Worm (Caenorhabditis elegans): ENCODE measurements around the gene F47B8.8.
"Not testable (repeated sequence)": the region's sequence is repeated elsewhere in the genome, so short reads cannot be mapped to it uniquely, and the experiment has no call there.

F47B8.8 gene

ce11 chrV:14299569-14300064 lies 31.9 kb upstream of the F47B8.8 start, which contains the start of the genes spig-3 and F14D7.12:
Gene spig-3 (minus strand): TSS chrV:14299669.
Gene F14D7.12 (plus strand): TSS chrV:14300014.
- TF ChIP-seq efl-1 (optimal IDR thresholded peaks at IDR 0.05) (no peak), efl-1 (GFP tag; optimal IDR thresholded peaks at IDR 0.05 in 1 of 2) (peak in 1 of 2 experiments; percentile 49), sox-4 (tag; optimal IDR thresholded peaks at IDR 0.05) (no peak)

- TF ChIP-seq elt-2 (tag; optimal IDR thresholded peaks at IDR 0.05) (peak; percentile 4), unc-98 (GFP tag; IDR thresholded peaks at IDR 0.05) (no peak), egl-13 (tag; optimal IDR thresholded peaks at IDR 0.05) (no peak), mab-9 (GFP tag; IDR thresholded peaks at IDR 0.05) (no peak), hlh-17 (GFP tag; optimal IDR thresholded peaks at IDR 0.05; ENCODE audit: borderline replicate concordance) (no peak), snu-23 (GFP tag; optimal IDR thresholded peaks at IDR 0.05) (no peak), egl-27 (tag; optimal IDR thresholded peaks at IDR 0.05) (no peak), xbp-1 (tag; optimal IDR thresholded peaks at IDR 0.05) (no peak)
Observed at ce11 chrV:14301076-14301475, 30.5 kb upstream of the F47B8.8 start, which contains the start of gene F14D7.6. Gene F14D7.6 (plus strand): TSS chrV:14301413.

ce11 chrV:14306771-14307170 lies 24.8 kb upstream of the F47B8.8 start, which contains the start of gene spig-4:
Gene spig-4 (minus strand): TSS chrV:14306871.
- not testable (repeated sequence) for TF ChIP-seq ztf-4, tbx-2, C16A3.4 (tag; optimal IDR thresholded peaks at IDR 0.05)

- TF ChIP-seq rnt-1, elt-3, tbx-2 (tag; optimal IDR thresholded peaks at IDR 0.05): not testable (repeated sequence)
Observed at ce11 chrV:14308164-14308563, 23.4 kb upstream of the F47B8.8 start, which contains the start of gene spig-5. Gene spig-5 (plus strand): TSS chrV:14308464.

ce11 chrV:14309632-14310031 lies 21.9 kb upstream of the F47B8.8 start, which contains the start of gene F14D7.14:
Gene F14D7.14 (plus strand): TSS chrV:14309932.
- not testable (repeated sequence) for TF ChIP-seq blmp-1 (tag; optimal IDR thresholded peaks at IDR 0.05); nhr-19 (GFP tag; conservative IDR thresholded peaks at IDR 0.05); hlh-17 (GFP tag; optimal IDR thresholded peaks at IDR 0.05; ENCODE audit: borderline replicate concordance)

- TF ChIP-seq C34B4.2 (tag; optimal IDR thresholded peaks at IDR 0.05) (no peak), swsn-7 (tag; optimal IDR thresholded peaks at IDR 0.05) (no peak), lir-3 (tag; optimal IDR thresholded peaks at IDR 0.05; ENCODE audit: poor library complexity) (no peak), lin-39 (tag; optimal IDR thresholded peaks at IDR 0.05) (no peak), nhr-237 (tag; optimal IDR thresholded peaks at IDR 0.05) (no peak)
Observed at ce11 chrV:14311115-14311514, 20.4 kb upstream of the F47B8.8 start, which contains the start of gene ddn-3. Gene ddn-3 (minus strand): TSS chrV:14311215.

- TF ChIP-seq nhr-237 (tag; optimal IDR thresholded peaks at IDR 0.05): no peak
- TF ChIP-seq nhr-77 (tag; optimal IDR thresholded peaks at IDR 0.05): no peak
- no peak for TF ChIP-seq hlh-4 (tag; optimal IDR thresholded peaks at IDR 0.05)
- no peak for TF ChIP-seq mef-2 (tag; optimal IDR thresholded peaks at IDR 0.05)
- no peak for TF ChIP-seq ces-1 (GFP tag; optimal IDR thresholded peaks at IDR 0.05)
- no peak for TF ChIP-seq ceh-8 (GFP tag; optimal IDR thresholded peaks at IDR 0.05)
- no peak for TF ChIP-seq unc-30 (tag; optimal IDR thresholded peaks at IDR 0.05)
- TF ChIP-seq ceh-90 (tag; optimal IDR thresholded peaks at IDR 0.05): no peak
- TF ChIP-seq zip-4 (GFP tag; optimal IDR thresholded peaks at IDR 0.05): no peak
- no peak for TF ChIP-seq aly-2 (tag; optimal IDR thresholded peaks at IDR 0.05)
- no peak for TF ChIP-seq ceh-88 (GFP tag; IDR thresholded peaks at IDR 0.05)
- no peak for TF ChIP-seq hlh-17 (GFP tag; optimal IDR thresholded peaks at IDR 0.05; ENCODE audit: borderline replicate concordance)
- TF ChIP-seq isw-1 (GFP tag; IDR thresholded peaks at IDR 0.05): no peak
- no peak for TF ChIP-seq skn-1 (tag; optimal IDR thresholded peaks at IDR 0.05)
- TF ChIP-seq nhr-19 (GFP tag; conservative IDR thresholded peaks at IDR 0.05): no peak
- no peak for TF ChIP-seq unc-62 (GFP tag; optimal IDR thresholded peaks at IDR 0.05)
- TF ChIP-seq fkh-10 (GFP tag; optimal IDR thresholded peaks at IDR 0.05): no peak
- TF ChIP-seq ets-5 (GFP tag; IDR thresholded peaks at IDR 0.05): no peak
- no peak for TF ChIP-seq C04F5.9 (tag; optimal IDR thresholded peaks at IDR 0.05)
- no peak for TF ChIP-seq sox-4 (tag; optimal IDR thresholded peaks at IDR 0.05)
Observed at ce11 chrV:14312695-14313094, 18.8 kb upstream of the F47B8.8 start, which contains the start of gene F14D7.8. Gene F14D7.8 (minus strand): TSS chrV:14312795.

Data from whole organism, L1 larva.